Worm (Caenorhabditis elegans) whole organism, L4 larva: ENCODE results near the gene ugt-7.

Source experiments
- T26A8.4 ChIP-seq: fragments of 200-800 bp; sonication (Bioruptor generic); IDR thresholded peaks from 2 replicates; pipeline ENCODE4 v1.3.6; 2022; ENCODE audit warnings: missing genetic modification characterization, missing compliant biosample characterization
- aly-2 ChIP-seq: sonication (generic microtip); optimal IDR thresholded peaks from 2 replicates; lab custom pipeline; 2018; ENCODE audit warnings: missing biosample characterization, missing genetic modification characterization
- ama-1 ChIP-seq: fragments of 150-350 bp; optimal IDR thresholded peaks from 2 replicates; lab custom pipeline; 2014; ENCODE audit warnings: inconsistent platforms, mixed read lengths
- lin-1 ChIP-seq: fragments of 200-800 bp; sonication (Bioruptor generic); IDR thresholded peaks from 2 replicates; pipeline ENCODE4 v1.3.6; 2022; ENCODE audit warnings: missing genetic modification reagents, missing genetic modification characterization, missing compliant biosample characterization
- lin-39 ChIP-seq: fragments of 150-350 bp; optimal IDR thresholded peaks from 2 replicates; lab custom pipeline; 2014; ENCODE audit warnings: missing biosample characterization, missing genetic modification reagents, missing genetic modification characterization
- lsy-2 ChIP-seq, 2 experiments: fragments of 150-350 bp in 1 of 2; sonication (generic microtip) in 1 of 2; optimal IDR thresholded peaks; 2 replicates each; lab custom pipeline; 2014 to 2017; ENCODE audit warnings: missing biosample characterization in 2 of 2, missing genetic modification characterization in 2 of 2
- mxl-3 ChIP-seq: fragments of 200-800 bp; sonication (Bioruptor generic); optimal IDR thresholded peaks from 2 replicates; lab custom pipeline; 2018; ENCODE audit warnings: mild to moderate bottlenecking, missing genetic modification characterization, missing compliant biosample characterization
- nhr-237 ChIP-seq: sonication (generic microtip); optimal IDR thresholded peaks from 2 replicates; lab custom pipeline; 2017; ENCODE audit warnings: missing biosample characterization, missing genetic modification characterization
- nhr-48 ChIP-seq: sonication (generic microtip); optimal IDR thresholded peaks from 2 replicates; lab custom pipeline; 2016; ENCODE audit warnings: mild to moderate bottlenecking, missing genetic modification characterization, missing compliant biosample characterization
- skn-1 ChIP-seq: fragments of 150-350 bp; optimal IDR thresholded peaks from 2 replicates; lab custom pipeline; 2014; ENCODE audit warnings: missing biosample characterization, missing genetic modification characterization
- unc-62 ChIP-seq, 3 experiments: fragments of 150-350 bp in 1 of 3; sonication (generic microtip); optimal IDR thresholded peaks in 2 of 3; peaks in 1 of 3; 1 replicate in 1 of 3; 2 replicates in 2 of 3; lab custom pipeline; 2014 to 2017; ENCODE audit warnings: missing biosample characterization in 3 of 3, missing genetic modification characterization in 3 of 3, missing genetic modification reagents in 3 of 3, missing genotype in 1 of 3

- TF ChIP-seq unc-62 (GFP tag; optimal IDR thresholded peaks at IDR 0.05 in 1 of 2; lab: Kevin White, UChicago) (peak in 1 of 2 experiments; percentile 81), unc-62 (tag; optimal IDR thresholded peaks at IDR 0.05; lab: Kevin White, UChicago) (no peak), ama-1 (lab: Kevin White, UChicago) (no peak), lsy-2 (tag; optimal IDR thresholded peaks at IDR 0.05; lab: Kevin White, UChicago) (no peak), nhr-48 (no peak), T26A8.4 (no peak), lin-39 (tag; lab: Kevin White, UChicago) (no peak), skn-1 (tag; lab: Kevin White, UChicago) (no peak), aly-2 (tag; lab: Kevin White, UChicago) (no peak), lin-1 (GFP tag; lab: Robert Waterston, UW) (no peak), mxl-3 (GFP tag; lab: Kevin White, UChicago) (no peak), nhr-237 (tag; lab: Kevin White, UChicago) (no peak)
Observed at ce11 chrV:5038449-5038848, 38.1 kb upstream of the ugt-7 start.
